Worm (Caenorhabditis elegans): ENCODE measurements around the gene F02C12.1.
A peak's percentile ranks its signal among the peaks of the same experiment; 100 is the strongest.

Gene F02C12.1

DNA sequence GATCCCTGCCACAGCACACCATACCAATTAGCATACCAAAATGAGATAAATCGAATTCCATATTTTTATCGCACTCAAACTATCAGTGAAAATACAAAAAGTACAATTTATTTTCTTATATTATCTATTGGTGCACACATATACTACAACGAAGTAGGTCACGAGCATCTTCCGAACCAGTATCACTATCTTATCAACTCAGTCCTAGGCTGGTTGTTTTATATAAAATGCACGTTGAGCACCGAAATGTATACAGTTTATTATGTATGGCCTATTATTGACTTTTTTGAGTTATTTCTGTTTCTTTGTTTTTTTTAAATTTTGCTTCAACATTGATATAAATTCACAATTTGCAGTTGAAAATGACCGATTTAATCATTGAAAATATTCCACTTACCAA lies 13.8 kb downstream of the F02C12.1 start, which contains the start of gene C29F7.2 (continued):
- TF ChIP-seq ceh-82 (tag; optimal IDR thresholded peaks at IDR 0.05) (no peak), nhr-77 (tag; optimal IDR thresholded peaks at IDR 0.05) (peak; percentile 87), daf-16 (GFP tag; optimal IDR thresholded peaks at IDR 0.05) (peak in 1 of 2 experiments; percentile 2), daf-16 (tag; optimal IDR thresholded peaks at IDR 0.05) (peak; percentile 91), hlh-30 (tag; optimal IDR thresholded peaks at IDR 0.05; ENCODE audit: insufficient read depth) (peak; percentile 10), F26F4.8 (GFP tag; conservative IDR thresholded peaks at IDR 0.05) (no peak), hlh-11 (tag; optimal IDR thresholded peaks at IDR 0.05) (peak; percentile 53)

DNA sequence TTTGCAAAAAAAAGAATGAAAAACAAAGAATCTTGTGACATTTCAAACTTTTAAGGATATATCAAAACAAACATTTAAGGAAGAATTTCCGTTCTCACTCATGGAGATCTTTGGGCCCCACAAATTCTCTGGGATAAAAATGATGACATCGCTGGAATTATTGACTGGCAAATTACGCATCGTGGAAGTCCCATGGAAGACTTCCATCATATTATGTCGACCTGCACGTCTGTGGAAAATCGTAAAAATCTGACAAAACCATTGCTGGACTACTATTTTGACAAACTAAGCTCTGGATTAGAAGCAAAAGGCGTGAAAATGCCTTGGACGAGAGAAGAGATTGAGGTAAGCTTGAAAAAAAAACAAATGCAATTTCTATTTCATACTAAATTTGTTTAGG lies 15.6 kb downstream of the F02C12.1 start:
- peak; percentile 93 for TF ChIP-seq aha-1 (tag)
- TF ChIP-seq gei-8 (GFP tag; optimal IDR thresholded peaks at IDR 0.05), result no peak

ce11 chrX:13419884-13420339 lies 18.0 kb downstream of the F02C12.1 start, which contains the start of gene C29F7.3:
C29F7.3 (minus strand) TSS chrX:13419934.
- TF ChIP-seq dve-1 (tag; optimal IDR thresholded peaks at IDR 0.05; ENCODE audit: insufficient read depth) (peak; percentile 50), hlh-30 (tag; optimal IDR thresholded peaks at IDR 0.05; ENCODE audit: insufficient read depth) (peak; percentile 50), tag-97 (GFP tag; IDR thresholded peaks at IDR 0.05) (no peak), nhr-28 (tag; optimal IDR thresholded peaks at IDR 0.05) (peak; percentile 97), php-3 (GFP tag; IDR thresholded peaks at IDR 0.05) (peak; percentile 88), mxl-3 (GFP tag; optimal IDR thresholded peaks at IDR 0.05) (peak; percentile 11), lin-1 (GFP tag; IDR thresholded peaks at IDR 0.05) (peak; percentile 85), mdl-1 (tag; optimal IDR thresholded peaks at IDR 0.05) (no peak), gei-8 (GFP tag; optimal IDR thresholded peaks at IDR 0.05) (peak; percentile 9), ceh-20 (GFP tag; IDR thresholded peaks at IDR 0.05) (peak; percentile 95), nhr-48 (tag; optimal IDR thresholded peaks at IDR 0.05) (peak; percentile 61), snpc-4 (tag; optimal IDR thresholded peaks at IDR 0.05) (no peak), ctbp-1 (GFP tag; IDR thresholded peaks at IDR 0.05) (0 out of 2 replicates have a peak, but pooled peaks have one; percentile 37), lin-38 (GFP tag; IDR thresholded peaks at IDR 0.05) (no peak), aha-1 (tag) (no peak), madf-5 (GFP tag; IDR thresholded peaks at IDR 0.05) (no peak), hmg-1.1 (GFP tag; IDR thresholded peaks at IDR 0.05) (peak; percentile 68), mep-1 (tag; optimal IDR thresholded peaks at IDR 0.05) (peak; percentile 9), hlh-11 (tag; optimal IDR thresholded peaks at IDR 0.05) (peak; percentile 56), T20F7.1 (GFP tag; optimal IDR thresholded peaks at IDR 0.05) (peak; percentile 67), ceh-62 (tag; optimal IDR thresholded peaks at IDR 0.05) (no peak), tra-1 (GFP tag; IDR thresholded peaks at IDR 0.05) (peak; percentile 98), daf-16 (GFP tag; optimal IDR thresholded peaks at IDR 0.05) (peak in 1 of 2 experiments; percentile 20), daf-16 (tag; optimal IDR thresholded peaks at IDR 0.05) (peak; percentile 3), skn-1 (tag; optimal IDR thresholded peaks at IDR 0.05) (no peak), unc-62 (GFP tag; optimal IDR thresholded peaks at IDR 0.05 in 1 of 2) (peak in 1 of 2 experiments; percentile 66), unc-62 (tag; optimal IDR thresholded peaks at IDR 0.05) (no peak), dmd-6 (GFP tag; IDR thresholded peaks at IDR 0.05) (peak; percentile 97), zip-2 (tag; optimal IDR thresholded peaks at IDR 0.05) (no peak)

DNA sequence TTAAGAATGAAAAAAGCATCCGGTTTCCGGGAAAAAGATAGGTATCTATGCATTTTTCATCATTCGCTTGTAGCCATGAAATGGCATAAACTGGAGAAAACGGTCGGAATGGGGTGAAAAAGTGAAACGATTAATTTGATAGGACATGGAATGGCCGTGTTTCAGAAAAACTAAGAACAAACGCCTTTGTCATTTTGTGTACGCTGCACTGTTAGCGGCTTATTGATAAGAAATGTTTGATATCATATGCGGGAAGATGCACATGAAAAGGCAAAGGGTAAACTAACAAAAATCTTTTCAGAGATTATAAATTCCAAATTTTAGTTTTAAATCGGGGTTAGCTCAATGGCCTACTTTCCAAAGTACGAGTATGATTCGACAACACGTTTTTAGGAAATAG lies 19.2 kb downstream of the F02C12.1 start:
- TF ChIP-seq pqm-1 (tag; optimal IDR thresholded peaks at IDR 0.05), result peak; percentile 67
- no peak for TF ChIP-seq ztf-7 (tag; optimal IDR thresholded peaks at IDR 0.05)
- no peak for TF ChIP-seq jun-1 (tag; optimal IDR thresholded peaks at IDR 0.05)
- no peak for TF ChIP-seq daf-12 (tag; optimal IDR thresholded peaks at IDR 0.05)
- TF ChIP-seq egl-27 (tag; optimal IDR thresholded peaks at IDR 0.05), result no peak
- TF ChIP-seq nhr-28 (tag; optimal IDR thresholded peaks at IDR 0.05), result peak; percentile 63
- TF ChIP-seq dve-1 (tag; optimal IDR thresholded peaks at IDR 0.05; ENCODE audit: insufficient read depth), result no peak
- TF ChIP-seq aha-1 (tag), result peak; percentile 57
- TF ChIP-seq nhr-11 (tag; optimal IDR thresholded peaks at IDR 0.05), result no peak
- TF ChIP-seq D1046.2 (GFP tag; IDR thresholded peaks at IDR 0.05), result no peak
- peak; percentile 72 for TF ChIP-seq dmd-6 (GFP tag; IDR thresholded peaks at IDR 0.05)
- TF ChIP-seq lin-1 (GFP tag; IDR thresholded peaks at IDR 0.05), result no peak
- no peak for TF ChIP-seq ceh-44 (GFP tag; IDR thresholded peaks at IDR 0.05)
- no peak for TF ChIP-seq daf-16 (GFP tag; optimal IDR thresholded peaks at IDR 0.05)
- TF ChIP-seq daf-16 (tag; optimal IDR thresholded peaks at IDR 0.05), result peak; percentile 71
- no peak for TF ChIP-seq duxl-1 (tag; optimal IDR thresholded peaks at IDR 0.05; ENCODE audit: poor library complexity)
- no peak for TF ChIP-seq ztf-11 (tag; optimal IDR thresholded peaks at IDR 0.05)
- TF ChIP-seq T26A8.4 (GFP tag; IDR thresholded peaks at IDR 0.05), result no peak
- TF ChIP-seq attf-4 (tag; optimal IDR thresholded peaks at IDR 0.05), result no peak
- TF ChIP-seq R02D3.7 (tag; optimal IDR thresholded peaks at IDR 0.05), result no peak
- no peak for TF ChIP-seq tag-97 (GFP tag; IDR thresholded peaks at IDR 0.05)
- TF ChIP-seq dpl-1 (GFP tag; optimal IDR thresholded peaks at IDR 0.05), result no peak
- TF ChIP-seq Y75B8A.6 (GFP tag; IDR thresholded peaks at IDR 0.05), result no peak
